Worm (Caenorhabditis elegans) whole organism, late embryonic: ENCODE results near the gene egl-38.

Source experiments
- K09A11.1 ChIP-seq: sonication (generic microtip); optimal IDR thresholded peaks from 2 replicates; lab custom pipeline; 2017; ENCODE audit warnings: antibody characterized with exemption, mild to moderate bottlenecking, missing genetic modification characterization, missing compliant biosample characterization; ENCODE audit not compliant: insufficient read depth
- T23F11.4 ChIP-seq: fragments of 200-800 bp; sonication (Bioruptor generic); optimal IDR thresholded peaks from 2 replicates; lab custom pipeline; 2018; ENCODE audit warnings: mild to moderate bottlenecking, missing genetic modification characterization, missing compliant biosample characterization
- ama-1 ChIP-seq: fragments of 150-350 bp; optimal IDR thresholded peaks from 2 replicates; lab custom pipeline; 2014
- ceh-34 ChIP-seq: sonication (generic microtip); optimal IDR thresholded peaks from 2 replicates; lab custom pipeline; 2016; ENCODE audit warnings: mild to moderate bottlenecking, missing genetic modification characterization, missing compliant biosample characterization
- dmd-4 ChIP-seq: sonication (generic microtip); optimal IDR thresholded peaks from 2 replicates; lab custom pipeline; 2016; ENCODE audit warnings: borderline replicate concordance, missing genetic modification characterization, missing compliant biosample characterization
- hlh-13 ChIP-seq: fragments of 200-800 bp; sonication (Bioruptor generic); optimal IDR thresholded peaks from 2 replicates; lab custom pipeline; 2018; ENCODE audit warnings: mild to moderate bottlenecking, missing genetic modification characterization, missing compliant biosample characterization
- hlh-30 ChIP-seq: sonication (generic microtip); optimal IDR thresholded peaks from 2 replicates; lab custom pipeline; 2017; ENCODE audit warnings: antibody characterized with exemption, missing genetic modification characterization, missing compliant biosample characterization; ENCODE audit not compliant: insufficient read depth
- nhr-232 ChIP-seq: sonication (generic microtip); optimal IDR thresholded peaks from 2 replicates; lab custom pipeline; 2016; ENCODE audit warnings: missing genetic modification characterization, missing compliant biosample characterization
- pag-3 ChIP-seq: sonication (generic microtip); optimal IDR thresholded peaks from 2 replicates; lab custom pipeline; 2016; ENCODE audit warnings: missing compliant biosample characterization, missing genetic modification characterization, borderline replicate concordance
- pqm-1 ChIP-seq: sonication (generic microtip); optimal IDR thresholded peaks from 2 replicates; lab custom pipeline; 2016; ENCODE audit warnings: missing genetic modification characterization, missing compliant biosample characterization

ce11 chrIV:10157034-10157433 is 46.7 kb upstream of the egl-38 start:
- TF ChIP-seq hlh-13 (no peak), K09A11.1 (tag; lab: Kevin White, UChicago) (no peak), dmd-4 (no peak), nhr-232 (tag; lab: Kevin White, UChicago) (no peak), ceh-34 (tag; lab: Kevin White, UChicago) (no peak), pag-3 (no peak), hlh-30 (no peak), pqm-1 (tag; lab: Kevin White, UChicago) (no peak), ama-1 (lab: Kevin White, UChicago) (no peak), T23F11.4 (GFP tag; lab: Kevin White, UChicago) (no peak)
